Worm (Caenorhabditis elegans): ENCODE measurements around the gene nduf-2.2.

DNA sequence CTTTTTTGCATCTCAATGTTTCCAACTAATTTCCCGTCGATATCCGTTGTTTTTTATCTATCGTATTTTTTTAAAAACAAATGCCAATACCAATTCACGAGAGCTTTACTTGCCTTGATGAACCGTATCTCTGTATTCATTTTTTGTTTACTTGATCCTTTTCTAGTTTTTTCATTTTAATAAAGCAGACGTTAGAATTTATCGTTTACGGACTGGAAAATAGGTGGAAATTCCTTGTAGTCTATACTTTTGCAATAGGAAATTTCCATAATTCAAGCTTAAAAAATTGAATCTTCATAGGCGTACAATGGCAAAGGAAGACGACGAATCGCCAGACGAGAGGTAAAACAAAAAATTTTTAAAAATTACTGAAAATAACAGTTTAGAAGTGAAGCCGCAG is 5.2 kb upstream of the nduf-2.2 start, which contains the start of gene algn-1:
- TF ChIP-seq set-16 (GFP tag; IDR thresholded peaks at IDR 0.05) (no peak), F10B5.3 (tag; optimal IDR thresholded peaks at IDR 0.05) (no peak), ctbp-1 (GFP tag; IDR thresholded peaks at IDR 0.05) (no peak), mdl-1 (tag; optimal IDR thresholded peaks at IDR 0.05) (no peak), mdt-29 (GFP tag; IDR thresholded peaks at IDR 0.05) (no peak), lin-29 (GFP tag; IDR thresholded peaks at IDR 0.05) (no peak), pha-4 (GFP tag; IDR thresholded peaks at IDR 0.05) (no peak), pha-4 (tag; optimal IDR thresholded peaks at IDR 0.05) (no peak), nhr-76 (tag; optimal IDR thresholded peaks at IDR 0.05) (no peak), unc-62 (GFP tag; optimal IDR thresholded peaks at IDR 0.05 in 1 of 2) (no peak), unc-62 (tag; optimal IDR thresholded peaks at IDR 0.05) (no peak), daf-16 (GFP tag; optimal IDR thresholded peaks at IDR 0.05) (no peak), daf-16 (tag; optimal IDR thresholded peaks at IDR 0.05) (no peak), ceh-32 (tag; optimal IDR thresholded peaks at IDR 0.05; ENCODE audit: poor library complexity) (no peak), unc-130 (GFP tag; optimal IDR thresholded peaks at IDR 0.05) (no peak), lin-15B (tag; optimal IDR thresholded peaks at IDR 0.05) (no peak)

All from whole organism, L4 larva.